Worm (Caenorhabditis elegans) whole organism, mixed stage, embryonic: ENCODE data around the gene T19D7.5.

Source experiments
- M03D4.4 ChIP-seq: sonication (generic microtip); optimal IDR thresholded peaks from 2 replicates; lab custom pipeline; 2017; ENCODE audit warnings: mild to moderate bottlenecking, missing genetic modification characterization, missing compliant biosample characterization
- bed-3 ChIP-seq: fragments of 200-800 bp; sonication (Bioruptor generic); optimal IDR thresholded peaks from 3 replicates; lab custom pipeline; 2018; ENCODE audit warnings: mild to moderate bottlenecking, missing genetic modification characterization, moderate library complexity, missing compliant biosample characterization
- blmp-1 ChIP-seq: fragments of 150-350 bp; optimal IDR thresholded peaks from 2 replicates; lab custom pipeline; 2014; ENCODE audit warnings: missing biosample characterization, missing genetic modification characterization
- ceh-39 ChIP-seq: fragments of 150-350 bp; optimal IDR thresholded peaks from 2 replicates; lab custom pipeline; 2014; ENCODE audit warnings: missing biosample characterization, missing genetic modification characterization
- ceh-43 ChIP-seq: fragments of 200-800 bp; sonication (Bioruptor generic); optimal IDR thresholded peaks from 2 replicates; lab custom pipeline; 2018; ENCODE audit warnings: mild to moderate bottlenecking, missing genetic modification characterization, moderate library complexity, missing compliant biosample characterization
- ceh-83 ChIP-seq: fragments of 200-800 bp; sonication (Bioruptor generic); optimal IDR thresholded peaks from 2 replicates; lab custom pipeline; 2018; ENCODE audit warnings: mild to moderate bottlenecking, missing genetic modification characterization, missing compliant biosample characterization
- ces-1 ChIP-seq: fragments of 150-350 bp; optimal IDR thresholded peaks from 2 replicates; lab custom pipeline; 2014; ENCODE audit warnings: missing biosample characterization, missing genetic modification reagents, missing genetic modification characterization
- cnd-1 ChIP-seq: fragments of 200-800 bp; sonication (Bioruptor generic); optimal IDR thresholded peaks from 2 replicates; lab custom pipeline; 2018; ENCODE audit warnings: mild to moderate bottlenecking, missing genetic modification characterization, missing compliant biosample characterization
- drap-1 ChIP-seq: fragments of 200-800 bp; sonication (Bioruptor generic); optimal IDR thresholded peaks from 3 replicates; lab custom pipeline; 2018; ENCODE audit warnings: mild to moderate bottlenecking, missing genetic modification characterization, missing compliant biosample characterization
- elt-1 ChIP-seq: sonication (generic microtip); optimal IDR thresholded peaks from 2 replicates; lab custom pipeline; 2017; ENCODE audit warnings: missing genetic modification characterization, mild to moderate bottlenecking, missing compliant biosample characterization, antibody characterized with exemption, moderate library complexity, borderline replicate concordance; ENCODE audit not compliant: insufficient read depth
- elt-3 ChIP-seq: fragments of 150-350 bp; optimal IDR thresholded peaks from 2 replicates; lab custom pipeline; 2014; ENCODE audit warnings: missing biosample characterization, missing genetic modification characterization
- flh-1 ChIP-seq: fragments of 200-800 bp; sonication (Bioruptor generic); optimal IDR thresholded peaks from 2 replicates; lab custom pipeline; 2018; ENCODE audit warnings: mild to moderate bottlenecking, missing genetic modification characterization, moderate library complexity, missing compliant biosample characterization
- hlh-1 ChIP-seq: fragments of 150-350 bp; optimal IDR thresholded peaks from 2 replicates; lab custom pipeline; 2014; ENCODE audit warnings: missing biosample characterization, missing genetic modification reagents, missing genetic modification characterization
- lin-32 ChIP-seq: fragments of 200-800 bp; sonication (Bioruptor generic); optimal IDR thresholded peaks from 2 replicates; lab custom pipeline; 2018; ENCODE audit warnings: mild to moderate bottlenecking, missing genetic modification characterization, missing compliant biosample characterization
- lsy-2 ChIP-seq: fragments of 150-350 bp; optimal IDR thresholded peaks from 2 replicates; lab custom pipeline; 2014; ENCODE audit warnings: missing biosample characterization, missing genetic modification characterization
- mab-5 ChIP-seq: fragments of 150-350 bp; optimal IDR thresholded peaks from 2 replicates; lab custom pipeline; 2014; ENCODE audit warnings: missing biosample characterization, missing genetic modification characterization
- mep-1 ChIP-seq: fragments of 150-350 bp; optimal IDR thresholded peaks from 2 replicates; lab custom pipeline; 2017; ENCODE audit warnings: missing biosample characterization, missing genetic modification reagents, missing genetic modification characterization, inconsistent platforms
- mls-2 ChIP-seq: sonication (generic microtip); optimal IDR thresholded peaks from 2 replicates; lab custom pipeline; 2016; ENCODE audit warnings: mild to moderate bottlenecking, missing genetic modification characterization, moderate library complexity, missing compliant biosample characterization
- nhr-12 ChIP-seq: fragments of 150-350 bp; optimal IDR thresholded peaks from 2 replicates; lab custom pipeline; 2014; ENCODE audit warnings: missing biosample characterization, missing genetic modification characterization
- nhr-28 ChIP-seq: fragments of 150-350 bp; optimal IDR thresholded peaks from 2 replicates; lab custom pipeline; 2014; ENCODE audit warnings: missing biosample characterization, missing genetic modification characterization
- nhr-76 ChIP-seq: sonication (generic microtip); optimal IDR thresholded peaks from 2 replicates; lab custom pipeline; 2017; ENCODE audit warnings: missing biosample characterization, missing genetic modification characterization
- pha-4 ChIP-seq: fragments of 150-350 bp; optimal IDR thresholded peaks from 2 replicates; lab custom pipeline; 2018; ENCODE audit warnings: missing biosample characterization, missing genetic modification reagents, missing genetic modification characterization
- sem-2 ChIP-seq: fragments of 200-800 bp; sonication (Bioruptor generic); optimal IDR thresholded peaks from 2 replicates; lab custom pipeline; 2018; ENCODE audit warnings: mild to moderate bottlenecking, missing genetic modification characterization, missing compliant biosample characterization
- snpc-4 ChIP-seq: fragments of 150-350 bp; optimal IDR thresholded peaks from 2 replicates; lab custom pipeline; 2014; ENCODE audit warnings: missing biosample characterization, missing genetic modification characterization
- sptf-1 ChIP-seq: sonication (generic microtip); optimal IDR thresholded peaks from 2 replicates; lab custom pipeline; 2017; ENCODE audit warnings: mild to moderate bottlenecking, missing genetic modification characterization, moderate library complexity, missing compliant biosample characterization
- tbx-8 ChIP-seq: fragments of 200-800 bp; sonication (Bioruptor generic); optimal IDR thresholded peaks from 2 replicates; lab custom pipeline; 2018; ENCODE audit warnings: mild to moderate bottlenecking, missing genetic modification characterization, moderate library complexity, missing compliant biosample characterization
- unc-120 ChIP-seq: sonication (generic microtip); optimal IDR thresholded peaks from 2 replicates; lab custom pipeline; 2017; ENCODE audit warnings: missing genetic modification characterization, missing compliant biosample characterization; ENCODE audit not compliant: poor library complexity, severe bottlenecking
- unc-39 ChIP-seq: fragments of 150-350 bp; optimal IDR thresholded peaks from 2 replicates; lab custom pipeline; 2014; ENCODE audit warnings: missing biosample characterization, missing genetic modification characterization
- unc-62 ChIP-seq: fragments of 150-350 bp; optimal IDR thresholded peaks from 2 replicates; lab custom pipeline; 2014; ENCODE audit warnings: missing biosample characterization, missing genetic modification reagents, missing genetic modification characterization
- zip-8 ChIP-seq: fragments of 150-350 bp; optimal IDR thresholded peaks from 2 replicates; lab custom pipeline; 2014; ENCODE audit warnings: missing biosample characterization, missing genetic modification characterization
- ztf-11 ChIP-seq: fragments of 150-350 bp; optimal IDR thresholded peaks from 2 replicates; lab custom pipeline; 2014; ENCODE audit warnings: missing biosample characterization, missing genetic modification characterization

The T19D7.5 gene

DNA sequence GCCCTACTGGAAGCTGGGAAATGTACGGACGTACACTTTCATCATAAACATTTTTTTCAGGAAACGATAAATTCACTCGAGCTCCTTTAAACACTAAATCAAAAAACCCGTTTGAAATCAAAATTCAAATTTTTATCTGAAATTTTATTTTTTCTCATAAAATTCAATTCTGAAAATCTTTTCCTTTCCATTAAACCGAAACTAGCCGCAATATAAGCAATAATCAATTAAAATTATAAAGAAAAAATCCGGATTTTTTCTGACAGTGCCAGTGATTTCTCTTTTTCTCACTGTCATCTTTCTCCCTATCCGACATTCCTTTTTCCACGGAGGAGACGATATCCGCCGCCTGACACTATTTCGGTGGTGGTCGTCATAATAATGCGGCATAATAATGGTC is 10.1 kb downstream of the T19D7.5 start, which contains the start of gene lpr-7:
lpr-7 (plus strand) TSS at position 301 of the 400 bp plus-strand sequence.
- no peak for TF ChIP-seq mep-1 (tag; lab: Kevin White, UChicago)

DNA sequence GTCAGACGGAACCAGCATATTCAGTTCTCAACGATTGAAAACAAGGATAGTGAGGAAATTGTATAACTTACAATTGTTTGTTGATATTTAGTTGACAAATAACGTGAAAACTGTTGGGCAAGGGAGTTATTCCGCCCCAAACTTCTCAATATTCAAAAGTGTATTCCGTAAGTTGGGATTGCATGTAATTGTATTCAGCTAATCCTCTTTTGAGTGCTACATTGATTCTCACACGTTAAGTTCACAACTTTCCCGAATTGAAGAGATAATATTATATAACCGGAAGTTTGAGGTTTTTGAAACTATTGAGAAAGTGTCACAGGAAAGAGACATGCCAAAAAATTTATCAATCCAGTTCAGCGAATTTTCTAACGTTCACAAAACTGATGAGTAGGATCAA is 11.2 kb downstream of the T19D7.5 start, which contains the start of gene ifc-2:
ifc-2 (minus strand) TSS at position 101 of the 400 bp plus-strand sequence.
- TF ChIP-seq M03D4.4 (tag; lab: Kevin White, UChicago) (no peak), lin-32 (GFP tag; lab: Kevin White, UChicago) (no peak), mab-5 (tag; lab: Kevin White, UChicago) (no peak)

DNA sequence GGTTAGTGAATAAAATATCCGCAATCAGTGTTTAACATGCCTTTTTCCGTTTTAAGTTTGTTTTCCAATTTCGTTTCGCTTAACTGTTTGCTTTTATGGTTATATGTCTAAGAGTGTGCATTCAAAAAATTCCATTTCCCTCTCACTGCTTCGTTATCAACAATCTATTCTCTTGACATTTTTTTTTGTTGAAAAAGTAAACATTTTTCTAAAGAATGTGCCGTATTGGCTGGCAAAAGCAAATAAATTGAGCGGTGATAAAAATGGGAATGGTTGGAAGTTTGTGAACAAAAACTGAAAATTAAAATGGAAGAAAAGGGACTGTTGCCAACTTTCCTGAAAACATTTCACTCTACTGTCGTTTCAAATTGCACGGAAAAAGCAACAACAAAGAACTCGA is 14.4 kb downstream of the T19D7.5 start:
- TF ChIP-seq nhr-28 (tag; lab: Kevin White, UChicago) (no peak), lsy-2 (tag; lab: Kevin White, UChicago) (no peak), ces-1 (GFP tag; lab: Kevin White, UChicago) (no peak), drap-1 (GFP tag; lab: Kevin White, UChicago) (no peak), nhr-12 (tag; lab: Kevin White, UChicago) (no peak), zip-8 (no peak), ceh-83 (GFP tag; lab: Kevin White, UChicago) (no peak), hlh-1 (tag; lab: Kevin White, UChicago) (no peak), elt-1 (tag; lab: Kevin White, UChicago) (no peak), pha-4 (tag; lab: Kevin White, UChicago) (no peak), sem-2 (no peak), snpc-4 (tag; lab: Kevin White, UChicago) (no peak), lin-32 (GFP tag; lab: Kevin White, UChicago) (no peak), nhr-76 (tag; lab: Kevin White, UChicago) (no peak), unc-120 (no peak)

- TF ChIP-seq nhr-12 (tag; lab: Kevin White, UChicago) (no peak), zip-8 (no peak), ceh-83 (GFP tag; lab: Kevin White, UChicago) (no peak)
Observed at ce11 chrX:646493-646892, 19.5 kb downstream of the T19D7.5 start.

DNA sequence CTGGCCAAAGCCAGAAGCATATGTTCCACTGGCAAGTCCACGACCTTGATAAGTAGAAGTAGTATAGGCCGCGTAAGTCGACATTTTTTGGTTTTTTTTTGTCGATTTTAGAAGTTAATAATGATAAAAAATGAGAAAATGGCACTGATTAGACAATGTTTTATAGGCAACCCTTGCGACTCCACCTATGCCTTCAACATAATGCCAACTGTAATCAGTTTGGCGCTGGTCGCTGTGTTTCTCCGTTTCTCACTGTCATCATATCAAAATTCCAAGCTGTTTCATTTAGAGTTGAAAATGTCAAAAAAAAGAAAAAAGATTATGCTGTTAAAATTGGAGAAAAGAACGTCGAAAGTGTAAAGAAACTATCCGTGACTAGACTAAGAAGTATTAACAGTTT is 20.4 kb downstream of the T19D7.5 start:
- TF ChIP-seq sptf-1 (tag; lab: Kevin White, UChicago) (no peak), nhr-28 (tag; lab: Kevin White, UChicago) (no peak), blmp-1 (tag; lab: Kevin White, UChicago) (no peak), ceh-43 (GFP tag; lab: Kevin White, UChicago) (no peak)

DNA sequence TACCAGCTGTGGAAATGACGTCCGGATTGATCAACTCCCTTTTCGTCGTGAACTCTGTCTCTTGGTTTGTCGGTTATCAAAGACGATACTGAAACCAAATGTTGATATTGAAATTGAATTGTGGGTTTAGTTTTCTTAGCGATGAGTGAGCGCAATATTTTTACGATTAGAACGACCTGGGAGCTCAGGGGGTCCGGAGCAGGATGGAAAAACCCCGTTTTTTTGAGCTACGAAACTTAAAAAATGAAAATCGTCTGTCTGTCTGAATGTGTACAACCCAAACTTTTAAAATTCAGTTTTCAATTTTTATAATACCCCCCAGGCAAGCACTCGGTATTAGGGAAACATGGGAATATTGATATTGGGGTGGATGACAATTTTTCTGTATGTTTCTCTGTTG is 23.2 kb downstream of the T19D7.5 start:
- no peak for TF ChIP-seq ceh-39
- no peak for TF ChIP-seq tbx-8 (GFP tag; lab: Kevin White, UChicago)
- TF ChIP-seq elt-3 = no peak
- no peak for TF ChIP-seq mep-1 (tag; lab: Kevin White, UChicago)
- no peak for TF ChIP-seq unc-39
- no peak for TF ChIP-seq ces-1 (GFP tag; lab: Kevin White, UChicago)

ce11 chrX:641440-641839 is 24.6 kb downstream of the T19D7.5 start, which contains the start of gene M6.11:
TSS of gene M6.11 (minus strand) at chrX:641540.
- TF ChIP-seq cnd-1 (no peak), tbx-8 (GFP tag; lab: Kevin White, UChicago) (no peak), nhr-76 (tag; lab: Kevin White, UChicago) (no peak), bed-3 (GFP tag; lab: Kevin White, UChicago) (no peak)

ce11 chrX:637588-637987 is 28.4 kb downstream of the T19D7.5 start:
- TF ChIP-seq sptf-1 (tag; lab: Kevin White, UChicago) = no peak
- no peak for TF ChIP-seq nhr-28 (tag; lab: Kevin White, UChicago)
- TF ChIP-seq snpc-4 (tag; lab: Kevin White, UChicago) = no peak
- TF ChIP-seq bed-3 (GFP tag; lab: Kevin White, UChicago) = no peak
- TF ChIP-seq blmp-1 (tag; lab: Kevin White, UChicago) = no peak
- no peak for TF ChIP-seq unc-62
- no peak for TF ChIP-seq lsy-2 (tag; lab: Kevin White, UChicago)
- TF ChIP-seq ceh-43 (GFP tag; lab: Kevin White, UChicago) = no peak
- TF ChIP-seq pha-4 (tag; lab: Kevin White, UChicago) = no peak
- no peak for TF ChIP-seq flh-1 (GFP tag; lab: Kevin White, UChicago)
- no peak for TF ChIP-seq unc-120
- TF ChIP-seq M03D4.4 (tag; lab: Kevin White, UChicago) = no peak
- no peak for TF ChIP-seq mls-2 (tag; lab: Kevin White, UChicago)
- TF ChIP-seq ztf-11 = no peak
- TF ChIP-seq elt-1 (tag; lab: Kevin White, UChicago) = no peak
- no peak for TF ChIP-seq mep-1 (tag; lab: Kevin White, UChicago)
- TF ChIP-seq nhr-76 (tag; lab: Kevin White, UChicago) = no peak
